Worm (Caenorhabditis elegans) whole organism, young adult: ENCODE data around the gene Y43F8B.25.
A peak's percentile ranks its signal among the peaks of the same experiment; 100 is the strongest.

Experiments used
- C06A6.2 ChIP-seq: fragments of 200-800 bp; sonication (Bioruptor generic); conservative IDR thresholded peaks from 2 replicates; pipeline ENCODE4 v1.3.6; 2022; ENCODE audit warnings: missing genetic modification characterization, missing compliant biosample characterization
- D2030.7 ChIP-seq: fragments of 200-800 bp; sonication (Bioruptor generic); IDR thresholded peaks from 2 replicates; pipeline ENCODE4 v1.3.6; 2022; ENCODE audit warnings: missing genetic modification reagents, missing genetic modification characterization, missing compliant biosample characterization
- F22D6.2 ChIP-seq: sonication (generic microtip); optimal IDR thresholded peaks from 2 replicates; lab custom pipeline; 2016; ENCODE audit warnings: mild to moderate bottlenecking, missing genetic modification characterization, missing compliant biosample characterization
- F55B11.4 ChIP-seq: sonication (generic microtip); optimal IDR thresholded peaks from 2 replicates; lab custom pipeline; 2016; ENCODE audit warnings: missing compliant biosample characterization, missing genetic modification characterization, borderline replicate concordance; ENCODE audit not compliant: insufficient read depth
- Y53F4B.3 ChIP-seq: fragments of 200-800 bp; sonication (Bioruptor generic); IDR thresholded peaks from 2 replicates; pipeline ENCODE4 v1.3.6; 2022; ENCODE audit warnings: missing genetic modification reagents, missing genetic modification characterization, missing compliant biosample characterization
- Y67H2A.10 ChIP-seq: fragments of 200-800 bp; sonication (Bioruptor generic); conservative IDR thresholded peaks from 2 replicates; pipeline ENCODE4 v1.3.6; 2022; ENCODE audit warnings: missing genetic modification reagents, missing genetic modification characterization, missing compliant biosample characterization
- ZK185.1 ChIP-seq: sonication (generic microtip); optimal IDR thresholded peaks from 2 replicates; lab custom pipeline; 2016; ENCODE audit warnings: mild to moderate bottlenecking, missing genetic modification characterization, missing compliant biosample characterization; ENCODE audit not compliant: poor library complexity, severe bottlenecking
- aptf-2 ChIP-seq: fragments of 200-800 bp; sonication (Bioruptor generic); conservative IDR thresholded peaks from 2 replicates; pipeline ENCODE4 v1.3.6; 2022; ENCODE audit warnings: missing genetic modification reagents, missing genetic modification characterization, missing compliant biosample characterization
- atf-7 ChIP-seq: sonication (generic microtip); optimal IDR thresholded peaks from 2 replicates; lab custom pipeline; 2017; ENCODE audit warnings: mild to moderate bottlenecking, missing genetic modification characterization, missing compliant biosample characterization
- athp-1 ChIP-seq: sonication (generic microtip); optimal IDR thresholded peaks from 2 replicates; lab custom pipeline; 2017; ENCODE audit warnings: mild to moderate bottlenecking, missing genetic modification characterization, missing compliant biosample characterization
- ccch-3 ChIP-seq: fragments of 200-800 bp; sonication (Bioruptor generic); optimal IDR thresholded peaks from 2 replicates; lab custom pipeline; 2018; ENCODE audit warnings: mild to moderate bottlenecking, missing genetic modification characterization, missing compliant biosample characterization
- ceh-27 ChIP-seq: fragments of 200-800 bp; sonication (Bioruptor generic); optimal IDR thresholded peaks from 2 replicates; lab custom pipeline; 2018; ENCODE audit warnings: mild to moderate bottlenecking, missing genetic modification characterization, moderate library complexity, missing compliant biosample characterization
- ceh-79 ChIP-seq: sonication (generic microtip); optimal IDR thresholded peaks from 2 replicates; lab custom pipeline; 2017; ENCODE audit warnings: mild to moderate bottlenecking, missing genetic modification characterization, missing compliant biosample characterization
- ceh-91 ChIP-seq: fragments of 200-800 bp; sonication (Bioruptor generic); IDR thresholded peaks from 2 replicates; pipeline ENCODE4 v1.3.6; 2022; ENCODE audit warnings: missing genetic modification reagents, missing genetic modification characterization, missing compliant biosample characterization
- hsf-1 ChIP-seq: fragments of 200-800 bp; sonication (Bioruptor generic); IDR thresholded peaks from 2 replicates; pipeline ENCODE4 v1.3.6; 2022; ENCODE audit warnings: missing genetic modification reagents, missing genetic modification characterization, missing compliant biosample characterization
- let-526 ChIP-seq: fragments of 200-800 bp; sonication (Bioruptor generic); IDR thresholded peaks from 2 replicates; pipeline ENCODE4 v1.3.6; 2022; ENCODE audit warnings: missing genetic modification reagents, missing genetic modification characterization, missing compliant biosample characterization
- lin-26 ChIP-seq: fragments of 200-800 bp; sonication (Bioruptor generic); IDR thresholded peaks from 2 replicates; pipeline ENCODE4 v1.3.6; 2022; ENCODE audit warnings: missing genetic modification reagents, missing genetic modification characterization, missing compliant biosample characterization
- lin-54 ChIP-seq: fragments of 200-800 bp; sonication (Bioruptor generic); optimal IDR thresholded peaks from 2 replicates; lab custom pipeline; 2018; ENCODE audit warnings: mild to moderate bottlenecking, missing genetic modification characterization, missing compliant biosample characterization
- madf-10 ChIP-seq: sonication (generic microtip); optimal IDR thresholded peaks from 2 replicates; lab custom pipeline; 2016; ENCODE audit warnings: mild to moderate bottlenecking, missing genetic modification characterization, missing compliant biosample characterization
- madf-6 ChIP-seq: fragments of 200-800 bp; sonication (Bioruptor generic); IDR thresholded peaks from 2 replicates; pipeline ENCODE4 v1.3.6; 2022; ENCODE audit warnings: missing genetic modification reagents, missing genetic modification characterization, missing compliant biosample characterization
- mes-4 ChIP-seq: sonication (generic microtip); optimal IDR thresholded peaks from 2 replicates; lab custom pipeline; 2016; ENCODE audit warnings: missing genotype, missing genetic modification characterization, missing compliant biosample characterization
- nhr-80 ChIP-seq: sonication (generic microtip); optimal IDR thresholded peaks from 2 replicates; lab custom pipeline; 2016; ENCODE audit warnings: missing genetic modification characterization, missing compliant biosample characterization
- snpc-3.4 ChIP-seq: sonication (generic microtip); optimal IDR thresholded peaks from 2 replicates; lab custom pipeline; 2017; ENCODE audit warnings: missing genetic modification characterization, mild to moderate bottlenecking, missing compliant biosample characterization, antibody characterized with exemption, moderate library complexity, missing genotype, missing genetic modification reagents
- somi-1 ChIP-seq: fragments of 200-800 bp; sonication (Bioruptor generic); optimal IDR thresholded peaks from 2 replicates; lab custom pipeline; 2018; ENCODE audit warnings: mild to moderate bottlenecking, missing genetic modification characterization, missing compliant biosample characterization
- unc-130 ChIP-seq: sonication (generic microtip); optimal IDR thresholded peaks from 2 replicates; lab custom pipeline; 2016; ENCODE audit warnings: missing genetic modification reagents, missing genetic modification characterization, missing compliant biosample characterization
- xnd-1 ChIP-seq: sonication (generic microtip); optimal IDR thresholded peaks from 2 replicates; lab custom pipeline; 2016; ENCODE audit warnings: missing genotype, missing genetic modification reagents, missing genetic modification characterization, missing compliant biosample characterization
- zim-3 ChIP-seq: sonication (generic microtip); optimal IDR thresholded peaks from 2 replicates; lab custom pipeline; 2017; ENCODE audit warnings: mild to moderate bottlenecking, missing genetic modification characterization, moderate library complexity, missing compliant biosample characterization

Y43F8B.25 gene

ce11 chrV:19462612-19463011 lies at the start of gene Y43F8B.25:
Y43F8B.25 (plus strand) TSS chrV:19462912.
- no peak for TF ChIP-seq let-526 (GFP tag; lab: Robert Waterston, UW)

- TF ChIP-seq nhr-80 (tag; lab: Kevin White, UChicago) (peak; percentile 7), aptf-2 (GFP tag; lab: Robert Waterston, UW) (no peak)
Observed at ce11 chrV:19416475-19416874, 46.2 kb upstream of the Y43F8B.25 start, which contains the start of the genes C25F9.4 and C25F9.9. C25F9.4 (minus strand) TSS chrV:19416575. C25F9.9 (plus strand) TSS chrV:19416611.

DNA sequence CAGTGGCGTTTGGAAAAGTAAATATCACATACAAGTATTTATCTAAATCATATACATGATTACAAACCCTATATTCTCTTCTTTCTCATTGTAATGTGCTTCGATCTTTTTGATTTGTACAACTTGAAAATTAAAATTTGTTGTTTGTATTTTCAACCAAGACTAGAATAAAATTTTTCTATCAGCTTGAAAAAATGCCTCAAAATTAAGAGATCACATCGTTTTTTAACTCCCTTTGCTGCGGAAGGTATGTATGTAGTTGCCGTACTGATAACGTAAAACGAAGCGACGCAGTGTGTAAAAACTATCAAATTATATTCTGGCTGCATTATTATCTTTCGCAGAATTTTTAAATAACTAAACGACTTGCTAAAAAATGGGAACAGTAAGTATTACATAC lies 44.9 kb upstream of the Y43F8B.25 start, which contains the start of gene C25F9.15:
Gene C25F9.15, plus strand, starts transcription at position 301 of the 400 bp plus-strand sequence.
- TF ChIP-seq nhr-80 (tag; lab: Kevin White, UChicago) (peak; percentile 3), ceh-79 (tag; lab: Kevin White, UChicago) (no peak)

ce11 chrV:19421131-19421530 lies 41.6 kb upstream of the Y43F8B.25 start, which contains the start of gene C25F9.2:
C25F9.2 (plus strand) TSS chrV:19421471.
- no peak for TF ChIP-seq somi-1 (GFP tag; lab: Kevin White, UChicago)
- TF ChIP-seq D2030.7, result no peak
- TF ChIP-seq ccch-3 (GFP tag; lab: Kevin White, UChicago), result no peak
- no peak for TF ChIP-seq ceh-91 (GFP tag; lab: Robert Waterston, UW)
- TF ChIP-seq lin-26 (GFP tag; lab: Robert Waterston, UW), result no peak
- peak; percentile 57 for TF ChIP-seq atf-7 (tag; lab: Kevin White, UChicago)

DNA sequence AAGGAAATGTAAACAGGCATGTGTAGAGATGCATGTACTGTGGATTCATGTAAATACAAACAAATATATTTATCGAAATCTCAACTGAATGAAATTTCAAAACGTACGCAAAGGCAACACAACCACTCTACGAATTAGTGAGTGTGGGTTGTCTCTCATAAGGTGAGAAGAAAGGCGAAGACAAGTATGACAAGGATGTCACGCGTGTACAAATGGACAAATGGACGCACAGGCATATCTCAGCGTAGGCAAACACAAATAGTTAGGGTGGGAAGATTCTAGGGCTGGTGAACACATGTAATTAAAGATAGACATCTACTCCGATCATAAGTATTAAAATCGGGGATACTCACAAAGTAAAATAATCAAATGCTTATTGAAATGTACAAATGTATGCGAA lies 34.6 kb upstream of the Y43F8B.25 start:
- no peak for TF ChIP-seq Y67H2A.10 (GFP tag; lab: Robert Waterston, UW)
- TF ChIP-seq nhr-80 (tag; lab: Kevin White, UChicago), result no peak
- TF ChIP-seq zim-3, result peak; percentile 0
- TF ChIP-seq Y53F4B.3 (GFP tag; lab: Robert Waterston, UW), result no peak
- TF ChIP-seq ceh-91 (GFP tag; lab: Robert Waterston, UW), result no peak
- no peak for TF ChIP-seq unc-130 (GFP tag; lab: Kevin White, UChicago)
- TF ChIP-seq F55B11.4, result no peak
- no peak for TF ChIP-seq madf-6 (GFP tag; lab: Robert Waterston, UW)
- TF ChIP-seq athp-1, result no peak
- TF ChIP-seq lin-26 (GFP tag; lab: Robert Waterston, UW), result 0 out of 2 replicates have a peak, but pooled peaks have one; percentile 26

ce11 chrV:19428936-19429335 lies 33.8 kb upstream of the Y43F8B.25 start:
- TF ChIP-seq ceh-91 (GFP tag; lab: Robert Waterston, UW), result no peak
- no peak for TF ChIP-seq snpc-3.4 (tag; lab: Kevin White, UChicago)
- TF ChIP-seq ZK185.1 (tag; lab: Kevin White, UChicago), result no peak
- no peak for TF ChIP-seq C06A6.2 (GFP tag; lab: Robert Waterston, UW)
- no peak for TF ChIP-seq xnd-1 (tag; lab: Kevin White, UChicago)
- no peak for TF ChIP-seq madf-10 (tag; lab: Kevin White, UChicago)
- TF ChIP-seq hsf-1 (GFP tag; lab: Robert Waterston, UW), result no peak
- TF ChIP-seq lin-54, result no peak
- no peak for TF ChIP-seq ceh-27 (GFP tag; lab: Kevin White, UChicago)
- TF ChIP-seq mes-4 (tag; lab: Kevin White, UChicago), result no peak
- TF ChIP-seq F22D6.2 (tag; lab: Kevin White, UChicago), result no peak

ce11 chrV:19429605-19430004 lies 33.1 kb upstream of the Y43F8B.25 start:
- no peak for TF ChIP-seq unc-130 (GFP tag; lab: Kevin White, UChicago)
